Worm (Caenorhabditis elegans) whole organism, late embryonic: Measurements from ENCODE around the gene str-18.

Experiments
- T23F11.4 ChIP-seq: fragments of 200-800 bp; sonication (Bioruptor generic); optimal IDR thresholded peaks from 2 replicates; lab custom pipeline; 2018; ENCODE audit warnings: mild to moderate bottlenecking, missing genetic modification characterization, missing compliant biosample characterization
- Y22D7AL.16 ChIP-seq: sonication (generic microtip); optimal IDR thresholded peaks from 2 replicates; lab custom pipeline; 2016; ENCODE audit warnings: missing genetic modification characterization, missing compliant biosample characterization
- ceh-34 ChIP-seq: sonication (generic microtip); optimal IDR thresholded peaks from 2 replicates; lab custom pipeline; 2016; ENCODE audit warnings: mild to moderate bottlenecking, missing genetic modification characterization, missing compliant biosample characterization
- ceh-6 ChIP-seq: fragments of 200-800 bp; sonication (Bioruptor generic); optimal IDR thresholded peaks from 2 replicates; lab custom pipeline; 2018; ENCODE audit warnings: mild to moderate bottlenecking, missing genetic modification characterization, missing compliant biosample characterization
- ceh-9 ChIP-seq: sonication (generic microtip); optimal IDR thresholded peaks from 2 replicates; lab custom pipeline; 2016; ENCODE audit warnings: mild to moderate bottlenecking, missing genetic modification characterization, inconsistent platforms, missing compliant biosample characterization
- dve-1 ChIP-seq: sonication (generic microtip); optimal IDR thresholded peaks from 2 replicates; lab custom pipeline; 2017; ENCODE audit warnings: antibody characterized with exemption, mild to moderate bottlenecking, missing genetic modification characterization, missing compliant biosample characterization
- elt-2 ChIP-seq: sonication (generic microtip); optimal IDR thresholded peaks from 2 replicates; lab custom pipeline; 2016; ENCODE audit warnings: missing genetic modification reagents, missing genetic modification characterization, missing compliant biosample characterization
- fax-1 ChIP-seq: sonication (generic microtip); optimal IDR thresholded peaks from 2 replicates; lab custom pipeline; 2016; ENCODE audit warnings: missing genotype, missing genetic modification characterization, missing compliant biosample characterization
- gmeb-2 ChIP-seq: sonication (generic microtip); optimal IDR thresholded peaks from 2 replicates; lab custom pipeline; 2016; ENCODE audit warnings: missing genetic modification characterization, inconsistent platforms, missing compliant biosample characterization
- hlh-13 ChIP-seq: fragments of 200-800 bp; sonication (Bioruptor generic); optimal IDR thresholded peaks from 2 replicates; lab custom pipeline; 2018; ENCODE audit warnings: mild to moderate bottlenecking, missing genetic modification characterization, missing compliant biosample characterization
- lin-11 ChIP-seq: fragments of 200-800 bp; sonication (Bioruptor generic); optimal IDR thresholded peaks from 2 replicates; lab custom pipeline; 2018; ENCODE audit warnings: mild to moderate bottlenecking, missing genetic modification characterization, missing compliant biosample characterization
- nhr-11 ChIP-seq: fragments of 150-350 bp; optimal IDR thresholded peaks from 2 replicates; lab custom pipeline; 2014; ENCODE audit warnings: missing biosample characterization, missing genetic modification characterization
- unc-55 ChIP-seq: sonication (generic microtip); optimal IDR thresholded peaks from 2 replicates; lab custom pipeline; 2017; ENCODE audit warnings: missing biosample characterization, missing genetic modification reagents, missing genetic modification characterization

ce11 chrV:15698099-15698498 lies 43.7 kb downstream of the str-18 start, which contains the start of gene srx-29:
- TF ChIP-seq nhr-11 (tag; lab: Kevin White, UChicago) = no peak
- no peak for TF ChIP-seq unc-55 (GFP tag; lab: Kevin White, UChicago)
- TF ChIP-seq hlh-13 (GFP tag; lab: Kevin White, UChicago) = no peak
- TF ChIP-seq Y22D7AL.16 (tag; lab: Kevin White, UChicago) = no peak
- TF ChIP-seq T23F11.4 = no peak
- no peak for TF ChIP-seq ceh-34 (tag; lab: Kevin White, UChicago)
- no peak for TF ChIP-seq ceh-6 (GFP tag; lab: Kevin White, UChicago)
- no peak for TF ChIP-seq elt-2 (tag; lab: Kevin White, UChicago)
- TF ChIP-seq gmeb-2 (tag; lab: Kevin White, UChicago) = no peak
- no peak for TF ChIP-seq lin-11 (tag; lab: Kevin White, UChicago)
- TF ChIP-seq ceh-9 (tag; lab: Kevin White, UChicago) = no peak
- TF ChIP-seq dve-1 = no peak
- no peak for TF ChIP-seq fax-1 (tag; lab: Kevin White, UChicago)
